Worm (Caenorhabditis elegans) whole organism, young adult: ENCODE data around the gene bus-18.

ENCODE experiments used
- bed-1 ChIP-seq: fragments of 200-800 bp; sonication (Bioruptor generic); IDR thresholded peaks from 2 replicates; pipeline ENCODE4 v1.3.6; 2022; ENCODE audit warnings: missing genetic modification reagents, missing genetic modification characterization, missing compliant biosample characterization
- nhr-27 ChIP-seq: fragments of 200-800 bp; sonication (Bioruptor generic); optimal IDR thresholded peaks from 2 replicates; lab custom pipeline; 2018; ENCODE audit warnings: mild to moderate bottlenecking, missing genetic modification characterization, moderate library complexity, missing compliant biosample characterization
- snpc-4 ChIP-seq, 5 experiments: fragments of 150-350 bp in 1 of 5; sonication (generic microtip) in 4 of 5; optimal IDR thresholded peaks; 2 replicates each; lab custom pipeline; 2014 to 2018; ENCODE audit warnings: missing genetic modification characterization in 5 of 5, missing biosample characterization in 3 of 5, antibody characterized with exemption in 2 of 5, mild to moderate bottlenecking in 2 of 5, missing compliant biosample characterization in 2 of 5, missing genotype in 2 of 5, moderate library complexity in 2 of 5, missing genetic modification reagents in 1 of 5

ce11 chrV:11751480-11751879, 22.0 kb upstream of the bus-18 start:
- TF ChIP-seq snpc-4 (GFP tag; optimal IDR thresholded peaks at IDR 0.05; lab: Kevin White, UChicago) (no peak), snpc-4 (tag; optimal IDR thresholded peaks at IDR 0.05; lab: Kevin White, UChicago) (no peak), bed-1 (GFP tag; lab: Robert Waterston, UW) (no peak), nhr-27 (no peak)
